Fruit fly (Drosophila melanogaster): ENCODE results near the gene CG31780.
A peak's percentile ranks its signal among the peaks of the same experiment; 100 is the strongest.

The CG31780 gene

DNA sequence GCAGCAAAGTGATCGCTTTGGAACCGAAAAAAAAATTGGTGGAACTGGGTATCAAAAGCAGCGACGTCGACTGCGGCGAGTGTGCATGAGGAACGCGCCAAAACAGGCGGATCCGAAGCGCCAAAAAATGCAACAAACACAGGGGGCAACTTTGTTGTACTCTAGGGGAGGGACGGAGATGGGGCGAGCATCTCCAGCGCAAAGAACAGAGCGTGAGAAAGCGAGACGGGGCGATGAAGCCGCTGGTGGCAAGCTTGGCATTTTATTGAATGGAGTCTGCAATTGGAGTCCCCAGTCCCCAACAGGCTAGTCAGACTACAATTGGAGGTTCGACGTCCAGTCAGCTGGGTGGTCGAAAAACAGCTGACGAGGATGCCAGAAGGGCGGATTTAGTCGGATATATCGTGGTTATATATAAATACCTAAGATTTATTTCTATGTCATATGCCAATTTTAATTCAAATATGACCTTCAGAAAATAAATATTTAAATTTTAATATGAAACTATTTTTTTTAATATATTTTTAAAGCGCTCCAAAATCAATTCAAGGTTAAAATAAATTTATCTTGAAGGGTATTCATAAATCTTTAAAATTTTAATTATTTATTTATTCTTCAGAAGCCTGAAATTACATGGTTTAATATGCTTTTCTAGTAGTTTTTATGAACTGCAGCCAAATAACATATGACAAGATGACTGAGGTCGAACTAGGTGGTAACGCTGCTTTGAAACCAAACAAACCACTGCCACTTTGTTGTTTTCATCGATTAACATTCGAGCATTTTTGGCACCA, 51.0 kb downstream of the CG31780 start (continued):
- TF ChIP-seq tin (GFP tag; optimal IDR thresholded peaks at IDR 0.05) (peak; percentile 88), Mad (GFP tag; optimal IDR thresholded peaks at IDR 0.05) (peak; percentile 42), CG13775 (GFP tag; optimal IDR thresholded peaks at IDR 0.05) (peak; percentile 96), nmo (GFP tag; optimal IDR thresholded peaks at IDR 0.05) (peak; percentile 98), ash1 (GFP tag; optimal IDR thresholded peaks at IDR 0.05) (no peak), CG1647 (GFP tag; optimal IDR thresholded peaks at IDR 0.05) (peak; percentile 17), CG43689 (GFP tag; IDR thresholded peaks at IDR 0.05) (no peak), Optix (GFP tag; IDR thresholded peaks at IDR 0.05) (peak; percentile 72; the same call in 2 of the 3 replicates), crc (GFP tag; optimal IDR thresholded peaks at IDR 0.05) (no peak), zfh1 (GFP tag; IDR thresholded peaks at IDR 0.05) (peak; percentile 82), CG9817 (tag; optimal IDR thresholded peaks at IDR 0.05) (peak; percentile 88), CG10267 (tag; optimal IDR thresholded peaks at IDR 0.05) (peak; percentile 88), CG2202 (tag; optimal IDR thresholded peaks at IDR 0.05) (peak; percentile 73), CG33213 (GFP tag; optimal IDR thresholded peaks at IDR 0.05) (no peak), CG11560 (tag; IDR thresholded peaks at IDR 0.05) (peak; percentile 65; the same call in 2 of the 3 replicates), CG31388 (GFP tag; optimal IDR thresholded peaks at IDR 0.05) (peak; percentile 72), fru (optimal IDR thresholded peaks at IDR 0.05) (no peak), CG10431 (GFP tag; optimal IDR thresholded peaks at IDR 0.05) (peak; percentile 83), CG12769 (tag; optimal IDR thresholded peaks at IDR 0.05) (peak; percentile 50), CG5245 (GFP tag; optimal IDR thresholded peaks at IDR 0.05) (peak; percentile 74), CrebB (tag; optimal IDR thresholded peaks at IDR 0.05) (peak; percentile 42), ase (GFP tag; IDR thresholded peaks at IDR 0.05) (peak; percentile 78; the same call in 2 of the 3 replicates), Lhr (GFP tag; optimal IDR thresholded peaks at IDR 0.05) (peak; percentile 55), toy (GFP tag; IDR thresholded peaks at IDR 0.05) (peak; percentile 51; the same call in 1 of the 2 replicates), CG6854 (GFP tag; optimal IDR thresholded peaks at IDR 0.05) (peak; percentile 81), CG4328 (GFP tag; optimal IDR thresholded peaks at IDR 0.05) (peak; percentile 93), odd (GFP tag; optimal IDR thresholded peaks at IDR 0.05) (peak; percentile 91), CG33557 (GFP tag; optimal IDR thresholded peaks at IDR 0.05) (peak; percentile 98), HmgZ (tag; optimal IDR thresholded peaks at IDR 0.05) (peak; percentile 43), org-1 (GFP tag; optimal IDR thresholded peaks at IDR 0.05) (peak; percentile 87), chinmo (GFP tag; IDR thresholded peaks at IDR 0.05; ENCODE audit: partially characterized antibody) (no peak), phol (tag; optimal IDR thresholded peaks at IDR 0.05) (peak; percentile 96), schlank (tag; optimal IDR thresholded peaks at IDR 0.05) (peak; percentile 1), YL-1 (GFP tag; optimal IDR thresholded peaks at IDR 0.05) (peak; percentile 68), CG14860 (GFP tag; IDR thresholded peaks at IDR 0.05; ENCODE audit: partially characterized antibody) (no peak), CG4820 (GFP tag; optimal IDR thresholded peaks at IDR 0.05) (peak; percentile 89), CG2712 (tag; optimal IDR thresholded peaks at IDR 0.05) (peak; percentile 96), CG3407 (GFP tag; optimal IDR thresholded peaks at IDR 0.05) (peak; percentile 79), Ptx1 (GFP tag; IDR thresholded peaks at IDR 0.05) (peak; percentile 87), ERR (GFP tag; optimal IDR thresholded peaks at IDR 0.05) (no peak), Usf (GFP tag; optimal IDR thresholded peaks at IDR 0.05) (peak; percentile 88), CG17568 (GFP tag; optimal IDR thresholded peaks at IDR 0.05) (peak; percentile 35), insv (GFP tag; optimal IDR thresholded peaks at IDR 0.05) (peak in 1 of 2 experiments; percentile 27), CG7271 (tag; optimal IDR thresholded peaks at IDR 0.05) (peak; percentile 81), CG12942 (GFP tag; optimal IDR thresholded peaks at IDR 0.05) (peak; percentile 73), Blimp-1 (GFP tag; optimal IDR thresholded peaks at IDR 0.05) (peak; percentile 89), Opbp (GFP tag; IDR thresholded peaks at IDR 0.05; ENCODE audit: partially characterized antibody) (no peak), Med (GFP tag) (peak; percentile 59), luna (GFP tag; optimal IDR thresholded peaks at IDR 0.05) (no peak)
